Worm (Caenorhabditis elegans) whole organism, L2 larva: Measurements from ENCODE around the gene srz-58.

Experiments used
- R02D3.7 ChIP-seq: fragments of 150-350 bp; optimal IDR thresholded peaks from 2 replicates; lab custom pipeline; 2014; ENCODE audit warnings: missing biosample characterization, missing genetic modification characterization
- alr-1 ChIP-seq: fragments of 150-350 bp; optimal IDR thresholded peaks from 2 replicates; lab custom pipeline; 2014; ENCODE audit warnings: missing biosample characterization, missing genetic modification characterization
- elt-3 ChIP-seq: sonication (generic microtip); optimal IDR thresholded peaks from 2 replicates; lab custom pipeline; 2017; ENCODE audit warnings: missing biosample characterization, missing genetic modification characterization
- lin-39 ChIP-seq: fragments of 150-350 bp; optimal IDR thresholded peaks from 2 replicates; lab custom pipeline; 2014; ENCODE audit warnings: missing biosample characterization, missing genetic modification reagents, missing genetic modification characterization
- lsy-2 ChIP-seq, 2 experiments: fragments of 150-350 bp in 1 of 2; sonication (generic microtip) in 1 of 2; optimal IDR thresholded peaks; 2 replicates each; lab custom pipeline; 2014 to 2017; ENCODE audit warnings: missing biosample characterization in 2 of 2, missing genetic modification characterization in 2 of 2
- nhr-237 ChIP-seq: fragments of 150-350 bp; optimal IDR thresholded peaks from 2 replicates; lab custom pipeline; 2014; ENCODE audit warnings: missing biosample characterization, missing genetic modification characterization
- nhr-25 ChIP-seq: fragments of 150-350 bp; sonication (generic microtip); optimal IDR thresholded peaks from 3 replicates; lab custom pipeline; 2014; ENCODE audit warnings: missing biosample characterization, missing genetic modification characterization
- nhr-6 ChIP-seq: fragments of 150-350 bp; optimal IDR thresholded peaks from 2 replicates; lab custom pipeline; 2014; ENCODE audit warnings: missing biosample characterization, missing genetic modification characterization
- snpc-4 ChIP-seq: fragments of 150-350 bp; optimal IDR thresholded peaks from 2 replicates; lab custom pipeline; 2014; ENCODE audit warnings: missing biosample characterization, missing genetic modification characterization
- unc-39 ChIP-seq: fragments of 150-350 bp; optimal IDR thresholded peaks from 2 replicates; lab custom pipeline; 2014; ENCODE audit warnings: missing biosample characterization, missing genetic modification characterization
- unc-62 ChIP-seq: fragments of 150-350 bp; optimal IDR thresholded peaks from 2 replicates; lab custom pipeline; 2014; ENCODE audit warnings: missing biosample characterization, missing genetic modification reagents, missing genetic modification characterization
- zag-1 ChIP-seq: fragments of 150-350 bp; optimal IDR thresholded peaks from 2 replicates; lab custom pipeline; 2014; ENCODE audit warnings: missing biosample characterization, missing genetic modification characterization

ce11 chrV:17273249-17273648 is 44.7 kb upstream of the srz-58 start, which contains the start of gene K10G4.10:
- no peak for TF ChIP-seq lsy-2 (tag; optimal IDR thresholded peaks at IDR 0.05; lab: Kevin White, UChicago)
- TF ChIP-seq alr-1 (tag; lab: Kevin White, UChicago) = no peak
- no peak for TF ChIP-seq nhr-6 (tag; lab: Kevin White, UChicago)
- no peak for TF ChIP-seq unc-62 (GFP tag; lab: Kevin White, UChicago)
- no peak for TF ChIP-seq snpc-4
- no peak for TF ChIP-seq lin-39 (tag; lab: Kevin White, UChicago)
- no peak for TF ChIP-seq zag-1 (tag; lab: Kevin White, UChicago)
- no peak for TF ChIP-seq nhr-25 (tag; lab: Kevin White, UChicago)
- TF ChIP-seq unc-39 = no peak
- TF ChIP-seq R02D3.7 (tag; lab: Kevin White, UChicago) = no peak
- no peak for TF ChIP-seq nhr-237 (tag; lab: Kevin White, UChicago)
- no peak for TF ChIP-seq elt-3 (tag; lab: Kevin White, UChicago)
